Fruit fly (Drosophila melanogaster): Measurements from ENCODE around the gene CG6928.

DNA sequence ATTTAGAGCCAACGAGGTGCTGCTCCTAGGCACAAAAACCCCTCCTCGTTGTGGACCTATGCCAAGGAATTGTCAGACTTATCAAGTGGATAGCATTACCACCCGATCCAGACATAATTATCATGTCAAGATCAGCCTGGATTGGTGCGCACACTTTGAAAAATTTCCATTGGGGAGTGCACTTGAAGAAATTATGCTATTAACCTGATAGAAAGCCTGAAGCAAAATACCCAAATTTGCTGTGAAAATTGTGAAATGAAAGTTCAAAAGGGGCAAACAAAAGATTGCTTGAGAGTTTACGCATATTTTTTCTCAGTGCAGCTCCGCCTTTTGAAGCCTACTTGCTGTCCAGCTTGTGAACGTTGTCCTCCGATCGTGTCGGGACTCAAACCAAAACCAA is 10.7 kb downstream of the CG6928 start:
- TF ChIP-seq CG7045 (GFP tag; optimal IDR thresholded peaks at IDR 0.05) = no peak
- no peak for TF ChIP-seq Clk (GFP tag; optimal IDR thresholded peaks at IDR 0.05)
- TF ChIP-seq CG5204 (GFP tag; optimal IDR thresholded peaks at IDR 0.05) = no peak
- TF ChIP-seq CG11617 (GFP tag; optimal IDR thresholded peaks at IDR 0.05) = no peak
- no peak for TF ChIP-seq pad (GFP tag; optimal IDR thresholded peaks at IDR 0.05)
- no peak for TF ChIP-seq toe (GFP tag; optimal IDR thresholded peaks at IDR 0.05)
- no peak for TF ChIP-seq CG7101 (tag; optimal IDR thresholded peaks at IDR 0.05)
- TF ChIP-seq CG33017 (tag; optimal IDR thresholded peaks at IDR 0.05) = no peak

Measured in whole organism, adult.